Worm (Caenorhabditis elegans) whole organism, early embryonic: Measurements from ENCODE around the gene cone-1.

Source experiments
- B0310.2 ChIP-seq: sonication (generic microtip); optimal IDR thresholded peaks from 2 replicates; lab custom pipeline; 2016; ENCODE audit warnings: mild to moderate bottlenecking, missing genetic modification characterization, missing compliant biosample characterization
- hmg-4 ChIP-seq: fragments of 200-800 bp; sonication (Bioruptor generic); optimal IDR thresholded peaks from 2 replicates; lab custom pipeline; 2018; ENCODE audit warnings: mild to moderate bottlenecking, missing genetic modification characterization, missing compliant biosample characterization
- tbx-37 ChIP-seq: fragments of 200-800 bp; sonication (Bioruptor generic); conservative IDR thresholded peaks from 2 replicates; pipeline ENCODE4 v1.3.6; 2022; ENCODE audit warnings: missing genetic modification reagents, missing genetic modification characterization, missing compliant biosample characterization

DNA sequence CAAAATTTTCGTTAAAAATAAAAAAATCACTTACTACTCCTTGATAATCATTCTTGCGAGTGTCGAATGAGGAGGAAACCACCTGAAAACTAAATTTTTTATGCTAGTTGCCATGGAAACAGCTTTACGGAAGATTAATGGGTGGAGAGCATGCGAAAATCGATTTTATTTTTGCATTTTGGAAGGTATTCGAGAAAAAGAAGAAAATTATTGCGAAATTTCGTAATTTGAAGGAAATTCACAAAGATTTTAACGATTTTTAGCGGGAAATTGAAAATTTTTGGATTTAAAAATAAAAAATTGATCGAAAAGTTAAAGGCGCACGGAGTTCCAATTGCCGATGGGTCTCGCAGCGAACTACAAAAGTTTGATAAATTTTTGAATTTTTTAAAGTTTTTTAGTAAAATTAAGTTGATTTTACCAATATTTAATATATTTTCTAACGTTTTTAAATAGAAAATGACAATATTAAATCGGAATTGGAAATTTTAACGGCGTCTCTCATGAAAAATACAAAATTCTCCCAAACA is 45.3 kb downstream of the cone-1 start, which contains the start of gene Y54F10AR.1:
- no peak for TF ChIP-seq B0310.2 (tag; lab: Kevin White, UChicago)
- TF ChIP-seq hmg-4 (GFP tag; lab: Kevin White, UChicago), result no peak
- no peak for TF ChIP-seq tbx-37
